Fruit fly (Drosophila melanogaster) whole organism: ENCODE data around the gene Pitslre.

Experiments
- CG8478 ChIP-seq: fragments of >200 bp; optimal IDR thresholded peaks from 2 replicates; lab custom pipeline; 2018; ENCODE audit warnings: inconsistent platforms
- pan ChIP-seq: fragments of >200 bp; optimal IDR thresholded peaks from 2 replicates; lab custom pipeline; 2017
- psq ChIP-seq: fragments of >200 bp; optimal IDR thresholded peaks from 2 replicates; lab custom pipeline; 2017
- usp ChIP-seq: fragments of >200 bp; optimal IDR thresholded peaks from 2 replicates; lab custom pipeline; 2017; ENCODE audit warnings: missing biosample characterization, missing genetic modification characterization, mixed read lengths

dm6 chr3L:20750391-20750790, 20.9 kb upstream of the Pitslre start:
- TF ChIP-seq CG8478 (lab: Kevin White, UChicago) (no peak), pan (lab: Kevin White, UChicago) (no peak), psq (lab: Kevin White, UChicago) (no peak), usp (GFP tag; lab: Kevin White, UChicago) (no peak)
